Worm (Caenorhabditis elegans) whole organism, L3 larva: Measurements from ENCODE around the gene eng-1.

Experiments
- ama-1 ChIP-seq: fragments of 150-350 bp; optimal IDR thresholded peaks from 2 replicates; lab custom pipeline; 2018
- ceh-16 ChIP-seq: sonication (generic microtip); optimal IDR thresholded peaks from 2 replicates; lab custom pipeline; 2017; ENCODE audit warnings: missing biosample characterization, missing genetic modification characterization
- ceh-28 ChIP-seq: fragments of 150-350 bp; optimal IDR thresholded peaks from 2 replicates; lab custom pipeline; 2014; ENCODE audit warnings: missing biosample characterization, missing genetic modification reagents, missing genetic modification characterization
- ceh-82 ChIP-seq: fragments of 150-350 bp; optimal IDR thresholded peaks from 2 replicates; lab custom pipeline; 2014; ENCODE audit warnings: missing biosample characterization, missing genetic modification characterization
- ceh-9 ChIP-seq: sonication (generic microtip); optimal IDR thresholded peaks from 2 replicates; lab custom pipeline; 2018; ENCODE audit warnings: missing biosample characterization, missing genetic modification characterization
- daf-12 ChIP-seq: fragments of 150-350 bp; optimal IDR thresholded peaks from 2 replicates; lab custom pipeline; 2014; ENCODE audit warnings: missing biosample characterization, missing genetic modification reagents, missing genetic modification characterization
- egl-27 ChIP-seq: sonication (generic microtip); optimal IDR thresholded peaks from 4 replicates; lab custom pipeline; 2017; ENCODE audit warnings: missing biosample characterization, missing genetic modification reagents, missing genetic modification characterization
- egl-5 ChIP-seq: fragments of 150-350 bp; optimal IDR thresholded peaks from 2 replicates; lab custom pipeline; 2017; ENCODE audit warnings: missing biosample characterization, missing genetic modification reagents, missing genetic modification characterization, inconsistent platforms
- elt-1 ChIP-seq: fragments of 150-350 bp; optimal IDR thresholded peaks from 2 replicates; lab custom pipeline; 2014; ENCODE audit warnings: missing biosample characterization, missing genetic modification characterization
- elt-2 ChIP-seq: sonication (generic microtip); optimal IDR thresholded peaks from 2 replicates; lab custom pipeline; 2016; ENCODE audit warnings: missing genetic modification reagents, mild to moderate bottlenecking, missing genetic modification characterization, missing compliant biosample characterization
- elt-3 ChIP-seq, 3 experiments: fragments of 150-350 bp in 1 of 3; sonication (generic microtip) in 2 of 3; optimal IDR thresholded peaks; 2 replicates in 2 of 3; 4 replicates in 1 of 3; lab custom pipeline; 2014 to 2017; ENCODE audit warnings: missing biosample characterization in 3 of 3, missing genetic modification characterization in 3 of 3
- fkh-10 ChIP-seq: sonication (generic microtip); optimal IDR thresholded peaks from 2 replicates; lab custom pipeline; 2017; ENCODE audit warnings: missing biosample characterization, missing genetic modification reagents, missing genetic modification characterization
- fkh-2 ChIP-seq: fragments of 150-350 bp; optimal IDR thresholded peaks from 2 replicates; lab custom pipeline; 2014; ENCODE audit warnings: missing biosample characterization, missing genetic modification reagents, missing genetic modification characterization
- fos-1 ChIP-seq: fragments of 150-350 bp; optimal IDR thresholded peaks from 2 replicates; lab custom pipeline; 2014; ENCODE audit warnings: missing biosample characterization, missing genetic modification characterization
- jun-1 ChIP-seq: fragments of 150-350 bp; optimal IDR thresholded peaks from 2 replicates; lab custom pipeline; 2014; ENCODE audit warnings: missing biosample characterization, missing genetic modification reagents, missing genetic modification characterization
- lin-15B ChIP-seq: fragments of 150-350 bp; optimal IDR thresholded peaks from 2 replicates; lab custom pipeline; 2014; ENCODE audit warnings: missing biosample characterization, missing genetic modification characterization
- lin-39 ChIP-seq: fragments of 150-350 bp; optimal IDR thresholded peaks from 2 replicates; lab custom pipeline; 2018; ENCODE audit warnings: missing biosample characterization, missing genetic modification reagents, missing genetic modification characterization
- lsy-12 ChIP-seq: sonication (generic microtip); optimal IDR thresholded peaks from 2 replicates; lab custom pipeline; 2016; ENCODE audit warnings: mild to moderate bottlenecking, missing genetic modification characterization, missing compliant biosample characterization
- mdl-1 ChIP-seq: fragments of 150-350 bp; optimal IDR thresholded peaks from 2 replicates; lab custom pipeline; 2014; ENCODE audit warnings: missing biosample characterization, missing genetic modification characterization
- mml-1 ChIP-seq: fragments of 150-350 bp; sonication (generic microtip); optimal IDR thresholded peaks from 3 replicates; lab custom pipeline; 2014; ENCODE audit warnings: missing biosample characterization, missing genetic modification characterization
- nfya-1 ChIP-seq: sonication (generic microtip); optimal IDR thresholded peaks from 2 replicates; lab custom pipeline; 2017; ENCODE audit warnings: missing genetic modification characterization, mild to moderate bottlenecking, missing compliant biosample characterization, antibody characterized with exemption, moderate library complexity; ENCODE audit not compliant: insufficient read depth
- nhr-11 ChIP-seq: fragments of 150-350 bp; optimal IDR thresholded peaks from 2 replicates; lab custom pipeline; 2014; ENCODE audit warnings: missing biosample characterization, missing genetic modification characterization
- nhr-12 ChIP-seq: fragments of 150-350 bp; optimal IDR thresholded peaks from 2 replicates; lab custom pipeline; 2014; ENCODE audit warnings: missing biosample characterization, missing genetic modification characterization
- nhr-23 ChIP-seq: fragments of 150-350 bp; optimal IDR thresholded peaks from 2 replicates; lab custom pipeline; 2014; ENCODE audit warnings: missing biosample characterization, missing genetic modification reagents, missing genetic modification characterization
- nhr-25 ChIP-seq: sonication (generic microtip); optimal IDR thresholded peaks from 2 replicates; lab custom pipeline; 2017; ENCODE audit warnings: missing biosample characterization, missing genetic modification characterization
- nhr-43 ChIP-seq: sonication (generic microtip); optimal IDR thresholded peaks from 2 replicates; lab custom pipeline; 2016; ENCODE audit warnings: mild to moderate bottlenecking, missing genetic modification characterization, missing compliant biosample characterization; ENCODE audit not compliant: poor library complexity, severe bottlenecking
- nhr-67 ChIP-seq: fragments of 150-350 bp; optimal IDR thresholded peaks from 2 replicates; lab custom pipeline; 2014; ENCODE audit warnings: missing biosample characterization, missing genetic modification characterization
- nhr-76 ChIP-seq: fragments of 150-350 bp; sonication (generic microtip); optimal IDR thresholded peaks from 5 replicates; lab custom pipeline; 2014; ENCODE audit warnings: missing biosample characterization, missing genetic modification characterization
- nhr-77 ChIP-seq: fragments of 150-350 bp; optimal IDR thresholded peaks from 2 replicates; lab custom pipeline; 2014; ENCODE audit warnings: missing biosample characterization, missing genetic modification characterization
- pqm-1 ChIP-seq: fragments of 150-350 bp; optimal IDR thresholded peaks from 2 replicates; lab custom pipeline; 2017; ENCODE audit warnings: missing biosample characterization, missing genetic modification characterization, inconsistent platforms
- skn-1 ChIP-seq: fragments of 150-350 bp; optimal IDR thresholded peaks from 2 replicates; lab custom pipeline; 2014; ENCODE audit warnings: missing biosample characterization, missing genetic modification characterization
- tbx-2 ChIP-seq: sonication (generic microtip); optimal IDR thresholded peaks from 2 replicates; lab custom pipeline; 2016; ENCODE audit warnings: mild to moderate bottlenecking, missing genetic modification characterization, missing compliant biosample characterization
- unc-39 ChIP-seq: sonication (generic microtip); optimal IDR thresholded peaks from 4 replicates; lab custom pipeline; 2017; ENCODE audit warnings: missing biosample characterization, missing genetic modification characterization
- unc-62 ChIP-seq: fragments of 150-350 bp; sonication (generic microtip); optimal IDR thresholded peaks from 4 replicates; lab custom pipeline; 2014; ENCODE audit warnings: missing biosample characterization, missing genetic modification reagents, missing genetic modification characterization
- zag-1 ChIP-seq: fragments of 150-350 bp; optimal IDR thresholded peaks from 2 replicates; lab custom pipeline; 2014; ENCODE audit warnings: missing biosample characterization, missing genetic modification characterization
- ztf-11 ChIP-seq: fragments of 150-350 bp; optimal IDR thresholded peaks from 2 replicates; lab custom pipeline; 2014; ENCODE audit warnings: missing biosample characterization, missing genetic modification characterization
- ztf-4 ChIP-seq: fragments of 150-350 bp; optimal IDR thresholded peaks from 2 replicates; lab custom pipeline; 2014; ENCODE audit warnings: missing biosample characterization, missing genetic modification characterization

eng-1 gene

ce11 chrIII:5876140-5876675 lies 7.9 kb upstream of the eng-1 start, which contains the start of gene aldo-2 (continued):
- TF ChIP-seq nhr-77 (no peak), ama-1 (lab: Kevin White, UChicago) (peak; percentile 93), nhr-25 (tag; lab: Kevin White, UChicago) (peak; percentile 58), nfya-1 (tag; lab: Kevin White, UChicago) (no peak), mdl-1 (tag; lab: Kevin White, UChicago) (no peak)

DNA sequence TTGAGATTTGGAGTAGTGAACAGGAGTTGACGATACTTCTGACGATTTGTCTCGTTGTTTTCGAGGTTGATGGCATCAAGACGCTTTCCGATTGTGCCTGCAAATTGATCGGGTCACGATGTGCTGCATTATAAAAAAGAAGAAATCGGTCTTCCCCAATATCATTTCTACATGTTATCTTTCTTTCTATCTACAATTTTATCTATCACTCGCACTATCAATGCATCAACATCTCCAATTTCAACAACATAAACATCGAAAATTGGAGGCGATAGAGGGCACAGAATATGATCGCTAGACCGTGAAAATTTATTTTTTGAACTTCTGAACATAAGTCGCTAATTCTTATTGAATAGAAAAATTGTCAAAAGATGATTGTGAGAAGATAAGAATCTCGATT lies 7.4 kb upstream of the eng-1 start:
- TF ChIP-seq elt-1 (tag; lab: Kevin White, UChicago) = peak; percentile 64
- no peak for TF ChIP-seq nhr-77
- peak; percentile 48 for TF ChIP-seq elt-2

ce11 chrIII:5875418-5875702 lies 7.1 kb upstream of the eng-1 start:
- TF ChIP-seq nhr-25 (tag; lab: Kevin White, UChicago) (no peak), unc-39 (tag; lab: Kevin White, UChicago) (no peak), zag-1 (no peak)

ce11 chrIII:5874664-5875417 lies 6.5 kb upstream of the eng-1 start:
- TF ChIP-seq nhr-23 (tag; lab: Kevin White, UChicago) = no peak
- no peak for TF ChIP-seq egl-27 (tag; lab: Kevin White, UChicago)
- TF ChIP-seq nhr-11 (tag; lab: Kevin White, UChicago) = no peak
- TF ChIP-seq ama-1 (lab: Kevin White, UChicago) = peak; percentile 48
- TF ChIP-seq nhr-43 (tag; lab: Kevin White, UChicago) = peak; percentile 52
- no peak for TF ChIP-seq ceh-82 (tag; lab: Kevin White, UChicago)

DNA sequence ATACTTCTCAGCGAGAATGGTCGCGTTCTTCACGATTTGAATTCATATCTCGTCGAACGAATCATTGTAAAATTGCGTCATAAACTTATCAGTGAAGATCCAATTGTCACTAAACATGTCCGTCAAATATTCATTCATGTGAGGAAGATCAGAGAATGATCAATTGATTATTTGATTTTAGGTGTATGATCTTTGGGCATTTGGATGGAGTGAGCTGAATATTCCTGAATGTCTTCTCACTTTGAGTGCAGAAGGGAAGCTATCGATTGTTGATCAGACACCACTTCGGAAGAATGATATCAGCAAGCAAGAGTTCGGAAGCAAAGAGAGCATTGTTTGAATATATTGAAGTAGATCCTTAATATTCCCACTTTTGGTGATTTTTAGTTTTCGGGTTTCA lies 6.0 kb upstream of the eng-1 start:
- TF ChIP-seq nhr-23 (tag; lab: Kevin White, UChicago) = peak; percentile 78
- TF ChIP-seq lsy-12 (tag; lab: Kevin White, UChicago) = peak; percentile 38
- TF ChIP-seq nhr-12 (tag; lab: Kevin White, UChicago) = no peak
- peak; percentile 5 for TF ChIP-seq nhr-76
- TF ChIP-seq elt-2 = peak; percentile 41
- TF ChIP-seq ztf-4 (tag; lab: Kevin White, UChicago) = peak; percentile 14
- TF ChIP-seq pqm-1 (tag; lab: Kevin White, UChicago) = peak; percentile 8
- no peak for TF ChIP-seq tbx-2 (tag; lab: Kevin White, UChicago)
- peak; percentile 64 for TF ChIP-seq nhr-25 (tag; lab: Kevin White, UChicago)
- no peak for TF ChIP-seq nfya-1 (tag; lab: Kevin White, UChicago)
- no peak for TF ChIP-seq skn-1 (tag; lab: Kevin White, UChicago)
- TF ChIP-seq elt-3 (tag; optimal IDR thresholded peaks at IDR 0.05; lab: Kevin White, UChicago) = peak; percentile 17 to 83 (median 76)
- TF ChIP-seq nhr-43 (tag; lab: Kevin White, UChicago) = peak; percentile 92
- peak; percentile 5 for TF ChIP-seq fos-1 (tag; lab: Kevin White, UChicago)
- peak; percentile 66 for TF ChIP-seq unc-62 (GFP tag; lab: Kevin White, UChicago)
- peak; percentile 48 for TF ChIP-seq jun-1 (tag; lab: Kevin White, UChicago)
- peak; percentile 96 for TF ChIP-seq ama-1 (lab: Kevin White, UChicago)
- TF ChIP-seq, all 47 proteins: peak for 13

DNA sequence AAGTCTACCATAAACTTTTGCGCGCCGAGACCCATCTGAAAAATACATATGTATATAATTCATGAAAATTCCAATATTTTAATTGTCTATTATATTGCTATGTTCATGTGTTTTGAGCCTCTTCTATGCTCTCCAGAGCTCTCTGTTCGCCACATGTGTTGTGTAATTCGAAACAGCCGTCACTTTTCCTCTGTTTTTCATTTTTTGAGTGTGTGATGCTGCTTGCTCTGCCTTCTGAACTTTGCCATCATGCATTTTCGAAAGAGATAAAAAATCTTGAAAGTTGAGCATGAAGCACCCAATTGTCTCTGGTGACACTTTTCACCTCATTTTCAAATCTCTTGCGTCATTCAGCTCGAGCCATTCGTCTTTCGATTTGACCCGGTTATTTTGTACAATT lies 4.0 kb upstream of the eng-1 start:
- TF ChIP-seq nhr-76 (no peak), ceh-16 (tag; lab: Kevin White, UChicago) (no peak), elt-1 (tag; lab: Kevin White, UChicago) (no peak), egl-5 (tag; lab: Kevin White, UChicago) (peak; percentile 49), lin-39 (tag; lab: Kevin White, UChicago) (no peak)

- TF ChIP-seq nhr-77 (no peak), ceh-82 (tag; lab: Kevin White, UChicago) (no peak), mml-1 (tag; lab: Kevin White, UChicago) (no peak), lin-15B (tag; lab: Kevin White, UChicago) (peak; percentile 69), fkh-10 (no peak), ceh-9 (tag; lab: Kevin White, UChicago) (no peak), nhr-76 (no peak), lsy-12 (tag; lab: Kevin White, UChicago) (peak; percentile 73), fos-1 (tag; lab: Kevin White, UChicago) (no peak), elt-2 (peak; percentile 13), elt-3 (tag; optimal IDR thresholded peaks at IDR 0.05; lab: Kevin White, UChicago) (no peak), fkh-2 (no peak), egl-5 (tag; lab: Kevin White, UChicago) (no peak), ztf-11 (tag; lab: Kevin White, UChicago) (no peak), daf-12 (tag; lab: Kevin White, UChicago) (no peak), egl-27 (tag; lab: Kevin White, UChicago) (no peak), ama-1 (lab: Kevin White, UChicago) (no peak), nhr-67 (tag; lab: Kevin White, UChicago) (no peak), mdl-1 (tag; lab: Kevin White, UChicago) (no peak), nhr-25 (tag; lab: Kevin White, UChicago) (peak; percentile 62), ceh-28 (tag; lab: Kevin White, UChicago) (peak; percentile 22)
Observed at ce11 chrIII:5871760-5872159, 3.5 kb upstream of the eng-1 start, which contains the start of the genes F01F1.11 and F01F1.3. TSS of gene F01F1.11 (minus strand) at chrIII:5871877. TSS of gene F01F1.3 (plus strand) at chrIII:5871938.
